Worm (Caenorhabditis elegans) whole organism, L2 larva: Measurements from ENCODE around the gene adt-3.

ENCODE experiments used
- Y55F3AM.14 ChIP-seq: fragments of 200-800 bp; sonication (Bioruptor generic); optimal IDR thresholded peaks from 2 replicates; lab custom pipeline; 2018; ENCODE audit warnings: mild to moderate bottlenecking, missing genetic modification characterization, missing compliant biosample characterization
- aly-2 ChIP-seq: fragments of 150-350 bp; optimal IDR thresholded peaks from 2 replicates; lab custom pipeline; 2014; ENCODE audit warnings: missing biosample characterization, missing genetic modification characterization
- ama-1 ChIP-seq: fragments of 150-350 bp; optimal IDR thresholded peaks from 2 replicates; lab custom pipeline; 2018; ENCODE audit warnings: inconsistent platforms
- blmp-1 ChIP-seq: sonication (generic microtip); optimal IDR thresholded peaks from 2 replicates; lab custom pipeline; 2017; ENCODE audit warnings: missing genetic modification characterization, mild to moderate bottlenecking, missing compliant biosample characterization, antibody characterized with exemption, moderate library complexity; ENCODE audit not compliant: insufficient read depth
- ceh-16 ChIP-seq: fragments of 150-350 bp; optimal IDR thresholded peaks from 2 replicates; lab custom pipeline; 2014; ENCODE audit warnings: missing biosample characterization, missing genetic modification characterization
- ceh-82 ChIP-seq: fragments of 150-350 bp; optimal IDR thresholded peaks from 2 replicates; lab custom pipeline; 2014; ENCODE audit warnings: missing biosample characterization, missing genetic modification characterization
- elt-3 ChIP-seq: sonication (generic microtip); optimal IDR thresholded peaks from 2 replicates; lab custom pipeline; 2017; ENCODE audit warnings: missing biosample characterization, missing genetic modification characterization
- lin-13 ChIP-seq: fragments of 150-350 bp; optimal IDR thresholded peaks from 2 replicates; lab custom pipeline; 2014; ENCODE audit warnings: missing biosample characterization, missing genetic modification reagents, missing genetic modification characterization
- nhr-21 ChIP-seq: fragments of 150-350 bp; optimal IDR thresholded peaks from 2 replicates; lab custom pipeline; 2014; ENCODE audit warnings: missing biosample characterization, missing genetic modification characterization
- nhr-23 ChIP-seq: fragments of 150-350 bp; optimal IDR thresholded peaks from 2 replicates; lab custom pipeline; 2014; ENCODE audit warnings: missing biosample characterization, missing genetic modification reagents, missing genetic modification characterization
- nhr-237 ChIP-seq: fragments of 150-350 bp; optimal IDR thresholded peaks from 2 replicates; lab custom pipeline; 2014; ENCODE audit warnings: missing biosample characterization, missing genetic modification characterization
- nhr-6 ChIP-seq: fragments of 150-350 bp; optimal IDR thresholded peaks from 2 replicates; lab custom pipeline; 2014; ENCODE audit warnings: missing biosample characterization, missing genetic modification characterization
- nhr-77 ChIP-seq: fragments of 150-350 bp; optimal IDR thresholded peaks from 2 replicates; lab custom pipeline; 2014; ENCODE audit warnings: missing biosample characterization, missing genetic modification characterization
- peb-1 ChIP-seq: fragments of 150-350 bp; optimal IDR thresholded peaks from 2 replicates; lab custom pipeline; 2014; ENCODE audit warnings: missing biosample characterization, missing genetic modification characterization
- sem-4 ChIP-seq: fragments of 150-350 bp; optimal IDR thresholded peaks from 2 replicates; lab custom pipeline; 2014; ENCODE audit warnings: missing biosample characterization, missing genetic modification reagents, missing genetic modification characterization
- unc-39 ChIP-seq: fragments of 150-350 bp; optimal IDR thresholded peaks from 2 replicates; lab custom pipeline; 2014; ENCODE audit warnings: missing biosample characterization, missing genetic modification characterization

adt-3 gene

DNA sequence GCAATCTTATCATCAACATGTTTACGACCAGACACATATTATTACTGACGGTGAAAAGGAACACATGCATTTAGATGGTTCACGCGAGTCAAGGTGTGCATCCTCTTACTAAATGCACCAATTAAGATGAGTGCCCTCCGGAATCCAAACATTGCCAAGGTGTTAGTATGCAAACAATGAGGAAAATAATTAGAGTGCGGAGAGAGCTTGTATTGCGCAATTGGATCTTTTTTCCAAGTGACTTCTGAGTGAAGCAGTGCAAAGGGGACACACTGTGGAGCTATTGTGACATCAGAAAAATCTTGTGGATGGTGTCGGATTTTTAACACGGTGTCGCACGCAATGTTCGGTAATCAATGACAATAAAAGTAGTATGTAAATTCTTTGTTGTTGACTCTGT lies 45.8 kb downstream of the adt-3 start:
- no peak for TF ChIP-seq nhr-23 (tag; lab: Kevin White, UChicago)
- TF ChIP-seq aly-2 (tag; lab: Kevin White, UChicago): no peak
- TF ChIP-seq sem-4: no peak
- no peak for TF ChIP-seq nhr-77 (tag; lab: Kevin White, UChicago)
- no peak for TF ChIP-seq nhr-21
- TF ChIP-seq peb-1: no peak

DNA sequence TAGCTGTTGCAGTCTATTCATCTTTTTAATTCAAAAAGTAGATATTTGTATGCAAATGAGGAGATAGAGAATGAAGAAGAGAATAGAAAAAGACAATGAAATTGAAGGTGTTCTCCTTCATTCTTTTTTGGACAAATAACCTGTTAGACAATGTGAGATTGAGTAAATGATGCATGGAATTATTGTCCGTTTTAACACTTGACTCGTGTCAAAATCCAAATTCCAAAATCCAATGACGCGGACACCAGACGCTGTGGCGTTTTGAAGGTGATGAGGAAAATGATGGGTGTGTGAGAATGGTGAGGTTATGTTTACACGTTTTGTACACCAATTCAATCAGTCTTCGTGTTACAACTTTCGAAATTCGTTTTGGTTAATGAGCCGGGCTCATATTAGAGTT lies 47.7 kb downstream of the adt-3 start:
- TF ChIP-seq nhr-237 (tag; lab: Kevin White, UChicago): no peak
- no peak for TF ChIP-seq Y55F3AM.14 (GFP tag; lab: Kevin White, UChicago)
- no peak for TF ChIP-seq ama-1
- no peak for TF ChIP-seq lin-13 (GFP tag; lab: Kevin White, UChicago)
- TF ChIP-seq nhr-6: no peak
- TF ChIP-seq sem-4: no peak
- no peak for TF ChIP-seq ceh-16 (tag; lab: Kevin White, UChicago)
- TF ChIP-seq, all 48 proteins: peak for 0

DNA sequence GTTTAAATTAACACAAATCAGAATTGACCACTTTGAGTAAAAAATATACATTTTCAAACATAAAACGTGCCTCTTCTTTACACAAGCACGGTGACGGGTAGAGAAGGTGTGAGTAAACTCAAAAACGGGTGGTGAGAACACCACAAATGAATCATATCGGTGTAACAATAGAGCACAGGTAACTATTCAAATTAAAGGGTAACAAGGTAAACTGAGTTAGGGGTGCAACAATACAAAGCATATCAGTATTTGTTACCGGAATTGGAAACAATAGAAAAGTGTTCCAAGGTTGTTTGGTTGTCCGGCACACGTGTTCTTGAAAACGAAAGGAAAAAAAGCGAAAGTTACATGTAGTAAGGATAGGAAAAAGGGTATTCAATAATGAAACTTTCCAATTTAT lies 50.9 kb downstream of the adt-3 start:
- no peak for TF ChIP-seq elt-3
- no peak for TF ChIP-seq ceh-82
- peak; percentile 62 for TF ChIP-seq blmp-1 (tag; lab: Kevin White, UChicago)
- TF ChIP-seq unc-39 (tag; lab: Kevin White, UChicago): no peak
- TF ChIP-seq, all 48 proteins: peak for 1
